Worm (Caenorhabditis elegans): ENCODE data around the gene F56D6.9.

- no peak for TF ChIP-seq ref-1 (GFP tag; conservative IDR thresholded peaks at IDR 0.05)
- TF ChIP-seq med-1 (GFP tag; optimal IDR thresholded peaks at IDR 0.05; ENCODE audit: insufficient read depth): no peak
- no peak for TF ChIP-seq tab-1 (GFP tag; IDR thresholded peaks at IDR 0.05)
- no peak for TF ChIP-seq ztf-29 (GFP tag; IDR thresholded peaks at IDR 0.05)
- TF ChIP-seq ztf-23 (GFP tag; IDR thresholded peaks at IDR 0.05): 0 out of 2 replicates have a peak, but pooled peaks have one; percentile 28
- TF ChIP-seq flt-1 (GFP tag; IDR thresholded peaks at IDR 0.05): no peak
These were observed 37.5 kb upstream of the F56D6.9 start for ce11 chrIV:3854606-3855005.
